Fruit fly (Drosophila melanogaster) whole organism, embryonic: ENCODE data around the gene ec.
A peak's percentile ranks its signal among the peaks of the same experiment; 100 is the strongest.

Experiments used
- B-H1 ChIP-seq: fragments of 200-800 bp; sonication (Bioruptor generic); IDR thresholded peaks from 3 replicates; pipeline ENCODE4 v1.3.6; 2022; ENCODE audit warnings: missing biosample characterization, missing genetic modification characterization
- Bdp1 ChIP-seq: fragments of 200-800 bp; sonication (Bioruptor generic); optimal IDR thresholded peaks from 3 replicates; lab custom pipeline; 2016; ENCODE audit warnings: missing biosample characterization, missing genetic modification characterization
- BtbVII ChIP-seq: fragments of 200-800 bp; sonication (Bioruptor generic); optimal IDR thresholded peaks from 3 replicates; lab custom pipeline; 2017; ENCODE audit warnings: missing biosample characterization, mild to moderate bottlenecking, missing genetic modification characterization
- CG11247 ChIP-seq: fragments of 200-800 bp; sonication (Bioruptor generic); IDR thresholded peaks from 2 replicates; pipeline ENCODE4 v1.3.6; 2022; ENCODE audit warnings: missing biosample characterization, missing genetic modification characterization
- CG11504 ChIP-seq: fragments of 200-800 bp; sonication (Bioruptor generic); optimal IDR thresholded peaks from 3 replicates; lab custom pipeline; 2019; ENCODE audit warnings: missing biosample characterization, mild to moderate bottlenecking, missing genetic modification characterization, moderate library complexity
- CG12391 ChIP-seq: fragments of 200-800 bp; sonication (Bioruptor generic); optimal IDR thresholded peaks from 3 replicates; lab custom pipeline; 2018; ENCODE audit warnings: missing biosample characterization, mild to moderate bottlenecking, missing genetic modification characterization, moderate library complexity
- CG14441 ChIP-seq: fragments of 200-800 bp; sonication (Bioruptor generic); IDR thresholded peaks from 2 replicates; pipeline ENCODE4 v1.3.6; 2022; ENCODE audit warnings: missing biosample characterization, missing genetic modification characterization
- CG1529 ChIP-seq: fragments of 200-800 bp; sonication (Bioruptor generic); optimal IDR thresholded peaks from 3 replicates; lab custom pipeline; 2018; ENCODE audit warnings: missing biosample characterization, missing genetic modification characterization
- CG3065 ChIP-seq: fragments of 200-800 bp; sonication (Bioruptor generic); optimal IDR thresholded peaks from 2 replicates; lab custom pipeline; 2016; ENCODE audit warnings: missing biosample characterization, missing genetic modification characterization
- CG31365 ChIP-seq: fragments of 200-800 bp; sonication (Bioruptor generic); optimal IDR thresholded peaks from 2 replicates; lab custom pipeline; 2018; ENCODE audit warnings: missing biosample characterization, mild to moderate bottlenecking, missing genetic modification characterization
- CG3163 ChIP-seq: fragments of 200-800 bp; sonication (Bioruptor generic); optimal IDR thresholded peaks from 3 replicates; lab custom pipeline; 2016; ENCODE audit warnings: missing biosample characterization, missing genetic modification characterization
- CG3838 ChIP-seq: fragments of 200-800 bp; sonication (Bioruptor generic); optimal IDR thresholded peaks from 3 replicates; lab custom pipeline; 2016; ENCODE audit warnings: missing biosample characterization, missing genetic modification characterization
- CG4404 ChIP-seq: fragments of 200-800 bp; sonication (Bioruptor generic); IDR thresholded peaks from 2 replicates; pipeline ENCODE4 v1.3.6; 2022; ENCODE audit warnings: missing biosample characterization, missing genetic modification characterization
- CG7928 ChIP-seq: fragments of 200-800 bp; sonication (Bioruptor generic); optimal IDR thresholded peaks from 2 replicates; lab custom pipeline; 2017; ENCODE audit warnings: missing biosample characterization, mild to moderate bottlenecking, missing genetic modification characterization
- CG8290 ChIP-seq, 3 experiments: fragments of 200-800 bp; sonication (Bioruptor generic); optimal IDR thresholded peaks; 2 replicates each; lab custom pipeline; 2016 to 2019; ENCODE audit warnings: missing biosample characterization in 3 of 3, missing genetic modification characterization in 3 of 3, mild to moderate bottlenecking in 2 of 3, moderate library complexity in 1 of 3
- CG9215 ChIP-seq: fragments of 200-800 bp; sonication (Bioruptor generic); IDR thresholded peaks from 2 replicates; pipeline ENCODE4 v1.3.6; 2022; ENCODE audit warnings: missing biosample characterization, missing genetic modification characterization
- CkIIα-i1 ChIP-seq: fragments of 200-800 bp; sonication (Bioruptor generic); IDR thresholded peaks from 2 replicates; pipeline ENCODE4 v1.3.6; 2022; ENCODE audit warnings: missing biosample characterization, missing genetic modification characterization
- Dad ChIP-seq: fragments of 200-800 bp; sonication (Bioruptor generic); optimal IDR thresholded peaks from 3 replicates; lab custom pipeline; 2016; ENCODE audit warnings: missing biosample characterization, missing genetic modification characterization
- Dip2 ChIP-seq: fragments of 200-800 bp; sonication (Bioruptor generic); IDR thresholded peaks from 2 replicates; pipeline ENCODE4 v1.3.6; 2022; ENCODE audit warnings: missing biosample characterization, missing genetic modification characterization
- H15 ChIP-seq: fragments of 200-800 bp; sonication (Bioruptor generic); IDR thresholded peaks from 3 replicates; pipeline ENCODE4 v1.3.6; 2022; ENCODE audit warnings: missing biosample characterization, missing genetic modification characterization
- HLH4C ChIP-seq: fragments of 200-800 bp; sonication (Bioruptor generic); IDR thresholded peaks from 3 replicates; pipeline ENCODE4 v1.3.6; 2022; ENCODE audit warnings: missing biosample characterization, missing genetic modification characterization; ENCODE audit not compliant: partially characterized antibody
- Hr3 ChIP-seq: fragments of 200-800 bp; sonication (Bioruptor generic); optimal IDR thresholded peaks from 3 replicates; lab custom pipeline; 2016; ENCODE audit warnings: missing biosample characterization, missing genetic modification characterization
- MBD-R2 ChIP-seq: fragments of 200-800 bp; sonication (Bioruptor generic); IDR thresholded peaks from 2 replicates; pipeline ENCODE4 v1.3.6; 2022; ENCODE audit warnings: missing biosample characterization, missing genetic modification characterization
- Oaz ChIP-seq: fragments of 200-800 bp; sonication (Bioruptor generic); IDR thresholded peaks from 2 replicates; pipeline ENCODE4 v1.3.6; 2022; ENCODE audit warnings: missing biosample characterization, missing genetic modification characterization
- Pdp1 ChIP-seq, 2 experiments: fragments of 200-800 bp; sonication (Bioruptor generic); optimal IDR thresholded peaks; 3 replicates each; lab custom pipeline; 2016; ENCODE audit warnings: missing biosample characterization in 2 of 2, missing genetic modification characterization in 2 of 2, mild to moderate bottlenecking in 1 of 2, moderate library complexity in 1 of 2
- Stat92E ChIP-seq, 3 experiments: fragments of >200 bp in 2 of 3; fragments of 200-800 bp in 1 of 3; sonication (Bioruptor generic) in 1 of 3; optimal IDR thresholded peaks; 2 replicates each; lab custom pipeline; 2017 to 2019; ENCODE audit warnings: missing biosample characterization in 3 of 3, missing genetic modification characterization in 3 of 3, mild to moderate bottlenecking in 1 of 3, moderate library complexity in 1 of 3
- Taf1 ChIP-seq: fragments of 200-800 bp; sonication (Bioruptor generic); IDR thresholded peaks from 2 replicates; pipeline ENCODE4 v1.3.6; 2022; ENCODE audit warnings: missing biosample characterization, missing genetic modification characterization
- Trl ChIP-seq, 3 experiments: fragments of >200 bp in 2 of 3; fragments of 200-800 bp in 1 of 3; sonication (Bioruptor generic) in 1 of 3; optimal IDR thresholded peaks; 2 replicates in 1 of 3; 3 replicates in 2 of 3; lab custom pipeline; 2016 to 2017; ENCODE audit warnings: missing biosample characterization in 1 of 3, missing genetic modification characterization in 1 of 3
- Usf ChIP-seq: fragments of 200-800 bp; sonication (Bioruptor generic); optimal IDR thresholded peaks from 2 replicates; lab custom pipeline; 2017; ENCODE audit warnings: missing genotype, missing biosample characterization, missing genetic modification characterization
- ab ChIP-seq: fragments of 200-800 bp; sonication (Bioruptor generic); optimal IDR thresholded peaks from 2 replicates; lab custom pipeline; 2016; ENCODE audit warnings: missing biosample characterization, missing genetic modification characterization
- al ChIP-seq: fragments of 200-800 bp; sonication (Bioruptor generic); IDR thresholded peaks from 2 replicates; pipeline ENCODE4 v1.3.6; 2022; ENCODE audit warnings: missing biosample characterization, missing genetic modification characterization
- bsh ChIP-seq, 2 experiments: fragments of 200-800 bp; sonication (Bioruptor generic); optimal IDR thresholded peaks; 2 replicates each; lab custom pipeline; 2017 to 2018; ENCODE audit warnings: mild to moderate bottlenecking in 2 of 2, missing biosample characterization in 2 of 2, missing genetic modification characterization in 2 of 2, moderate library complexity in 1 of 2
- cas ChIP-seq: fragments of 200-800 bp; sonication (Bioruptor generic); IDR thresholded peaks from 2 replicates; pipeline ENCODE4 v1.3.6; 2022; ENCODE audit warnings: missing biosample characterization, missing genetic modification characterization
- ci ChIP-seq: fragments of 200-800 bp; sonication (Bioruptor generic); IDR thresholded peaks from 3 replicates; pipeline ENCODE4 v1.3.6; 2022; ENCODE audit warnings: missing biosample characterization, missing genetic modification characterization
- dati ChIP-seq: fragments of 200-800 bp; sonication (Bioruptor generic); IDR thresholded peaks from 2 replicates; pipeline ENCODE4 v1.3.6; 2022; ENCODE audit warnings: missing biosample characterization, missing genetic modification characterization
- dpn ChIP-seq, 2 experiments: fragments of 200-800 bp; sonication (Bioruptor generic); optimal IDR thresholded peaks; 3 replicates each; lab custom pipeline; 2016; ENCODE audit warnings: missing biosample characterization in 2 of 2, missing genetic modification characterization in 2 of 2
- dysf ChIP-seq: fragments of 200-800 bp; sonication (Bioruptor generic); IDR thresholded peaks from 3 replicates; pipeline ENCODE4 v1.3.6; 2022; ENCODE audit warnings: missing biosample characterization, missing genetic modification characterization
- exex ChIP-seq: fragments of 200-800 bp; sonication (Bioruptor generic); optimal IDR thresholded peaks from 4 replicates; lab custom pipeline; 2018; ENCODE audit warnings: missing biosample characterization, mild to moderate bottlenecking, missing genetic modification characterization, moderate library complexity
- fd64A ChIP-seq: fragments of 200-800 bp; sonication (Bioruptor generic); optimal IDR thresholded peaks from 3 replicates; lab custom pipeline; 2018; ENCODE audit warnings: missing biosample characterization, mild to moderate bottlenecking, missing genetic modification characterization
- hb ChIP-seq: fragments of 200-800 bp; sonication (Bioruptor generic); IDR thresholded peaks from 3 replicates; pipeline ENCODE4 v1.3.6; 2022; ENCODE audit warnings: missing biosample characterization, missing genetic modification characterization; ENCODE audit not compliant: partially characterized antibody
- klu ChIP-seq: fragments of 200-800 bp; sonication (Bioruptor generic); IDR thresholded peaks from 2 replicates; pipeline ENCODE4 v1.3.6; 2022; ENCODE audit warnings: missing biosample characterization, missing genetic modification characterization
- lmd ChIP-seq: fragments of 200-800 bp; sonication (Bioruptor generic); IDR thresholded peaks from 2 replicates; pipeline ENCODE4 v1.3.6; 2022; ENCODE audit warnings: missing biosample characterization, missing genetic modification characterization
- mld ChIP-seq: fragments of 200-800 bp; sonication (Bioruptor generic); IDR thresholded peaks from 3 replicates; pipeline ENCODE4 v1.3.6; 2022; ENCODE audit warnings: missing biosample characterization, missing genetic modification characterization; ENCODE audit not compliant: partially characterized antibody
- nmo ChIP-seq: fragments of 200-800 bp; sonication (Bioruptor generic); optimal IDR thresholded peaks from 2 replicates; lab custom pipeline; 2018; ENCODE audit warnings: missing biosample characterization, mild to moderate bottlenecking, missing genetic modification characterization, moderate library complexity
- otp ChIP-seq: fragments of 200-800 bp; sonication (Bioruptor generic); IDR thresholded peaks from 3 replicates; pipeline ENCODE4, ENCODE4 v1.3.6; 2022; ENCODE audit warnings: missing biosample characterization, missing genetic modification characterization
- p53 ChIP-seq: fragments of 200-800 bp; sonication (Bioruptor generic); optimal IDR thresholded peaks from 2 replicates; lab custom pipeline; 2016; ENCODE audit warnings: missing biosample characterization, missing genetic modification characterization
- pb ChIP-seq: fragments of 200-800 bp; sonication (Bioruptor generic); optimal IDR thresholded peaks from 3 replicates; lab custom pipeline; 2016; ENCODE audit warnings: missing biosample characterization, missing genetic modification characterization
- row ChIP-seq: fragments of 200-800 bp; sonication (Bioruptor generic); IDR thresholded peaks from 3 replicates; pipeline ENCODE4 v1.3.6; 2022; ENCODE audit warnings: missing biosample characterization, missing genetic modification characterization
- sens ChIP-seq: fragments of 200-800 bp; sonication (Bioruptor generic); peaks from one replicate; lab custom pipeline; 2016; ENCODE audit warnings: missing biosample characterization, missing genetic modification characterization
- trh ChIP-seq: fragments of 200-800 bp; sonication (Bioruptor generic); optimal IDR thresholded peaks from 2 replicates; lab custom pipeline; 2016; ENCODE audit warnings: missing biosample characterization, missing genetic modification characterization

ec gene

DNA sequence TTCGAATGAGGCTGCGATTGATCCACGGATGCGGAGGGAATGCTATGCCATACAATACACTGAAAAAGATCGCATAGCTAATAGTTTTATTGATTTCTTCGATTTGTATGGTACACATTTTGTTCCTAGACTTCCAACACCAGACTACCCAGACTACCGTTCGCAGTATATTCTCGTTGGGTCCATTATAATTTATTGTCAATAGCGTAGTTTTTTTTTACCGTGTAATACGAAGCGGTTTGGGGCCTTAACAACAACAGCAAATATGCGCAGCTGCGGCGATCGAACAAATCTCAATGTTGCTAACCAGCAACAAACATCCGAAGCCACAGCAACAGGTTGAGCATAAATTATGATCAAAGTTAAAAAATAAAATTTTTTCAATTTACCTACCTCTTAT is 27.1 kb downstream of the ec start (continued):
- TF ChIP-seq ab (GFP tag; lab: Kevin White, UChicago) (peak; percentile 48), B-H1 (GFP tag; lab: Robert Waterston, UW) (peak; percentile 63), CkIIα-i1 (no peak), CG3065 (GFP tag; lab: Kevin White, UChicago) (no peak), BtbVII (GFP tag; lab: Kevin White, UChicago) (peak; percentile 72), Stat92E (GFP tag; optimal IDR thresholded peaks at IDR 0.05; lab: Kevin White, UChicago) (no peak), al (GFP tag; lab: Robert Waterston, UW) (peak; percentile 74), HLH4C (GFP tag; lab: Robert Waterston, UW) (no peak), CG14441 (GFP tag; lab: Robert Waterston, UW) (peak; percentile 81), CG12391 (peak; percentile 81), Usf (peak; percentile 64), Trl (optimal IDR thresholded peaks at IDR 0.05; lab: Kevin White, UChicago) (no peak), Trl (GFP tag; optimal IDR thresholded peaks at IDR 0.05; lab: Kevin White, UChicago) (peak; percentile 67), CG11247 (GFP tag; lab: Robert Waterston, UW) (peak; percentile 69), mld (GFP tag; lab: Robert Waterston, UW) (no peak), Bdp1 (GFP tag; lab: Kevin White, UChicago) (peak; percentile 46), Dip2 (no peak), CG31365 (peak; percentile 59), Oaz (GFP tag; lab: Robert Waterston, UW) (peak; percentile 52), dati (GFP tag; lab: Robert Waterston, UW) (peak; percentile 48; the same call in 1 of the 2 replicates), pb (GFP tag; lab: Kevin White, UChicago) (peak; percentile 67), Taf1 (GFP tag; lab: Robert Waterston, UW) (peak; percentile 36; the same call in 1 of the 2 replicates), trh (GFP tag; lab: Kevin White, UChicago) (peak; percentile 28), sens (GFP tag; lab: Kevin White, UChicago) (peak; percentile 96), otp (GFP tag; lab: Robert Waterston, UW) (peak; percentile 84), hb (no peak), H15 (peak; percentile 63; the same call in 2 of the 3 replicates), Pdp1 (GFP tag; optimal IDR thresholded peaks at IDR 0.05; lab: Kevin White, UChicago) (peak; percentile 52 to 72), cas (GFP tag; lab: Robert Waterston, UW) (peak; percentile 52; the same call in 1 of the 2 replicates), CG3838 (GFP tag; lab: Kevin White, UChicago) (peak; percentile 37), p53 (GFP tag; lab: Kevin White, UChicago) (no peak), CG11504 (tag; lab: Kevin White, UChicago) (peak; percentile 87), bsh (GFP tag; optimal IDR thresholded peaks at IDR 0.05; lab: Kevin White, UChicago) (peak in 1 of 2 experiments; percentile 80), fd64A (GFP tag; lab: Kevin White, UChicago) (peak; percentile 55), row (GFP tag; lab: Robert Waterston, UW) (peak; percentile 84), CG4404 (GFP tag; lab: Robert Waterston, UW) (peak; percentile 62), klu (GFP tag; lab: Robert Waterston, UW) (peak; percentile 49; the same call in 1 of the 2 replicates), exex (tag; lab: Kevin White, UChicago) (peak; percentile 22), lmd (GFP tag; lab: Robert Waterston, UW) (peak; percentile 81), CG3163 (GFP tag; lab: Kevin White, UChicago) (peak; percentile 52), Dad (GFP tag; lab: Kevin White, UChicago) (peak; percentile 64), CG8290 (GFP tag; optimal IDR thresholded peaks at IDR 0.05; lab: Kevin White, UChicago) (peak; percentile 10), CG8290 (tag; optimal IDR thresholded peaks at IDR 0.05; lab: Kevin White, UChicago) (peak; percentile 26 to 85), Hr3 (GFP tag; lab: Kevin White, UChicago) (peak; percentile 60), ci (peak; percentile 91), CG9215 (GFP tag; lab: Robert Waterston, UW) (peak; percentile 66), dpn (GFP tag; optimal IDR thresholded peaks at IDR 0.05; lab: Kevin White, UChicago) (peak; percentile 69 to 81), dysf (GFP tag; lab: Robert Waterston, UW) (peak; percentile 83), nmo (peak; percentile 81), MBD-R2 (GFP tag; lab: Robert Waterston, UW) (peak; percentile 40), CG1529 (GFP tag; lab: Kevin White, UChicago) (peak; percentile 69), CG7928 (GFP tag; lab: Kevin White, UChicago) (no peak)
